Worm (Caenorhabditis elegans): Measurements from ENCODE around the gene C05E4.15.
A peak's percentile ranks its signal among the peaks of the same experiment; 100 is the strongest.

C05E4.15 gene

ce11 chrV:731330-731729, 29.8 kb downstream of the C05E4.15 start:
- peak; percentile 73 for TF ChIP-seq lin-26 (GFP tag; IDR thresholded peaks at IDR 0.05)
- peak; percentile 60; the same call in 1 of the 2 replicates for TF ChIP-seq dox-1 (GFP tag; IDR thresholded peaks at IDR 0.05)
- no peak for TF ChIP-seq T26A5.8 (tag; optimal IDR thresholded peaks at IDR 0.05)
- TF ChIP-seq hrde-1 (tag; optimal IDR thresholded peaks at IDR 0.05; ENCODE audit: borderline replicate concordance), result no peak
- peak; percentile 97 for TF ChIP-seq nhr-80 (tag; optimal IDR thresholded peaks at IDR 0.05)
- TF ChIP-seq nfyb-1 (GFP tag; IDR thresholded peaks at IDR 0.05), result peak; percentile 89
- TF ChIP-seq athp-1 (tag; optimal IDR thresholded peaks at IDR 0.05), result peak; percentile 18
- peak in 1 of 2 experiments; percentile 85 for TF ChIP-seq let-607 (tag; optimal IDR thresholded peaks at IDR 0.05)
- TF ChIP-seq pbrm-1 (GFP tag; IDR thresholded peaks at IDR 0.05), result peak; percentile 77
- no peak for TF ChIP-seq him-1 (tag; optimal IDR thresholded peaks at IDR 0.05)
- peak; percentile 84 for TF ChIP-seq ets-4 (GFP tag; optimal IDR thresholded peaks at IDR 0.05)
- peak; percentile 32 for TF ChIP-seq B0035.1 (tag; optimal IDR thresholded peaks at IDR 0.05)
- peak; percentile 81 for TF ChIP-seq attf-5 (GFP tag; optimal IDR thresholded peaks at IDR 0.05)
- TF ChIP-seq hmg-1.2 (GFP tag; IDR thresholded peaks at IDR 0.05), result peak; percentile 85
- TF ChIP-seq lin-35 (GFP tag; optimal IDR thresholded peaks at IDR 0.05), result peak in 1 of 3 experiments; percentile 29
- TF ChIP-seq Y56A3A.18 (GFP tag; IDR thresholded peaks at IDR 0.05), result peak; percentile 46; the same call in 1 of the 2 replicates
- TF ChIP-seq ztf-22 (GFP tag; optimal IDR thresholded peaks at IDR 0.05), result peak; percentile 93
- peak; percentile 64; the same call in 1 of the 2 replicates for TF ChIP-seq madf-3 (GFP tag; IDR thresholded peaks at IDR 0.05)
- no peak for TF ChIP-seq rec-8 (tag; optimal IDR thresholded peaks at IDR 0.05)
- peak; percentile 83 for TF ChIP-seq ztf-26 (tag; optimal IDR thresholded peaks at IDR 0.05)
- peak; percentile 93 for TF ChIP-seq pha-4 (tag; optimal IDR thresholded peaks at IDR 0.05)
- TF ChIP-seq hlh-26 (GFP tag; conservative IDR thresholded peaks at IDR 0.05), result no peak
- peak; percentile 96 for TF ChIP-seq B0336.3 (GFP tag; IDR thresholded peaks at IDR 0.05)
- TF ChIP-seq madf-6 (GFP tag; IDR thresholded peaks at IDR 0.05), result 0 out of 2 replicates have a peak, but pooled peaks have one; percentile 31
- TF ChIP-seq tbp1 (GFP tag; optimal IDR thresholded peaks at IDR 0.05), result peak; percentile 63
- TF ChIP-seq K12H6.12 (tag; optimal IDR thresholded peaks at IDR 0.05), result peak; percentile 71
- no peak for TF ChIP-seq B0261.1 (tag; optimal IDR thresholded peaks at IDR 0.05)
- TF ChIP-seq sptf-2 (GFP tag; optimal IDR thresholded peaks at IDR 0.05), result no peak
- 0 out of 2 replicates have a peak, but pooled peaks have one; percentile 61 for TF ChIP-seq cebp-2 (GFP tag; IDR thresholded peaks at IDR 0.05)
- peak; percentile 84 for TF ChIP-seq K11D2.4 (GFP tag; IDR thresholded peaks at IDR 0.05)
- peak; percentile 81 for TF ChIP-seq zfh-2 (GFP tag; conservative IDR thresholded peaks at IDR 0.05)
- TF ChIP-seq tlf-1 (GFP tag; optimal IDR thresholded peaks at IDR 0.05), result peak; percentile 84
- TF ChIP-seq aptf-3 (GFP tag; IDR thresholded peaks at IDR 0.05), result no peak
- TF ChIP-seq lin-54 (GFP tag; optimal IDR thresholded peaks at IDR 0.05), result peak; percentile 61
- TF ChIP-seq F10E7.11 (tag; optimal IDR thresholded peaks at IDR 0.05), result no peak
- TF ChIP-seq egrh-3 (GFP tag; IDR thresholded peaks at IDR 0.05), result peak; percentile 67
- peak; percentile 33; the same call in 1 of the 2 replicates for TF ChIP-seq cebp-1 (GFP tag; IDR thresholded peaks at IDR 0.05)
- peak; percentile 89 for TF ChIP-seq cebp-1 (tag; optimal IDR thresholded peaks at IDR 0.05)
- peak; percentile 83 for TF ChIP-seq unc-62 (GFP tag; optimal IDR thresholded peaks at IDR 0.05)
- TF ChIP-seq ZK185.1 (tag; optimal IDR thresholded peaks at IDR 0.05; ENCODE audit: poor library complexity, severe bottlenecking), result peak; percentile 73
- TF ChIP-seq Y53G8AR.9 (GFP tag; conservative IDR thresholded peaks at IDR 0.05), result peak; percentile 75; the same call in 1 of the 2 replicates
- TF ChIP-seq nfya-2 (GFP tag; IDR thresholded peaks at IDR 0.05), result no peak
- TF ChIP-seq atf-7 (tag; optimal IDR thresholded peaks at IDR 0.05), result peak; percentile 93
- no peak for TF ChIP-seq F39B2.1 (GFP tag; IDR thresholded peaks at IDR 0.05)
- peak; percentile 84 for TF ChIP-seq F22D6.2 (tag; optimal IDR thresholded peaks at IDR 0.05)
- TF ChIP-seq mcd-1 (GFP tag; IDR thresholded peaks at IDR 0.05), result peak; percentile 73
- TF ChIP-seq gei-17 (GFP tag; optimal IDR thresholded peaks at IDR 0.05), result peak; percentile 55
- peak; percentile 84 for TF ChIP-seq C06A6.2 (GFP tag; conservative IDR thresholded peaks at IDR 0.05)

All from whole organism, young adult.